Fruit fly (Drosophila melanogaster) whole organism, embryonic: Measurements from ENCODE around the gene Nph.

ENCODE experiments used
- ATbp ChIP-seq: fragments of 200-800 bp; sonication (Bioruptor generic); optimal IDR thresholded peaks from 2 replicates; lab custom pipeline; 2017; ENCODE audit warnings: missing biosample characterization, mild to moderate bottlenecking, missing genetic modification characterization, missing genetic modification reagents
- Blimp-1 ChIP-seq: fragments of 200-800 bp; sonication (Bioruptor generic); optimal IDR thresholded peaks from 3 replicates; lab custom pipeline; 2018; ENCODE audit warnings: missing biosample characterization, missing genetic modification characterization, mild to moderate bottlenecking, moderate library complexity, missing genetic modification reagents
- Bteb2 ChIP-seq: fragments of 200-800 bp; sonication (Bioruptor generic); optimal IDR thresholded peaks from 2 replicates; lab custom pipeline; 2016; ENCODE audit warnings: missing biosample characterization, missing genetic modification characterization
- CG14710 ChIP-seq: fragments of 200-800 bp; sonication (Bioruptor generic); optimal IDR thresholded peaks from 3 replicates; lab custom pipeline; 2019; ENCODE audit warnings: missing biosample characterization, mild to moderate bottlenecking, missing genetic modification characterization, moderate library complexity
- CG17186 ChIP-seq: fragments of 200-800 bp; sonication (Bioruptor generic); optimal IDR thresholded peaks from 3 replicates; lab custom pipeline; 2017; ENCODE audit warnings: missing biosample characterization, missing genetic modification reagents, missing genetic modification characterization
- CG17361 ChIP-seq: fragments of 200-800 bp; sonication (Bioruptor generic); IDR thresholded peaks from 3 replicates; pipeline ENCODE4 v1.3.6; 2022; ENCODE audit warnings: missing biosample characterization, missing genetic modification characterization
- CG3995 ChIP-seq: fragments of 200-800 bp; sonication (Bioruptor generic); optimal IDR thresholded peaks from 3 replicates; lab custom pipeline; 2016; ENCODE audit warnings: missing biosample characterization, missing genetic modification characterization
- CG4617 ChIP-seq: fragments of 200-800 bp; sonication (Bioruptor generic); optimal IDR thresholded peaks from 3 replicates; lab custom pipeline; 2016; ENCODE audit warnings: missing biosample characterization, missing genetic modification characterization, borderline replicate concordance
- CG6791 ChIP-seq: fragments of 200-800 bp; sonication (Bioruptor generic); IDR thresholded peaks from 3 replicates; pipeline ENCODE4 v1.3.6; 2022; ENCODE audit warnings: missing biosample characterization, missing genetic modification characterization; ENCODE audit not compliant: partially characterized antibody
- CG6813 ChIP-seq: fragments of 200-800 bp; sonication (Bioruptor generic); optimal IDR thresholded peaks from 2 replicates; lab custom pipeline; 2017; ENCODE audit warnings: missing biosample characterization, missing genetic modification characterization, mild to moderate bottlenecking, moderate library complexity, missing genetic modification reagents
- CG7839 ChIP-seq: fragments of 200-800 bp; sonication (Bioruptor generic); optimal IDR thresholded peaks from 3 replicates; lab custom pipeline; 2018; ENCODE audit warnings: missing biosample characterization, mild to moderate bottlenecking, missing genetic modification characterization, moderate library complexity
- CG9437 ChIP-seq: fragments of 200-800 bp; sonication (Bioruptor generic); optimal IDR thresholded peaks from 2 replicates; lab custom pipeline; 2018; ENCODE audit warnings: missing biosample characterization, mild to moderate bottlenecking, missing genetic modification characterization
- CG9797 ChIP-seq: fragments of 200-800 bp; sonication (Bioruptor generic); optimal IDR thresholded peaks from 3 replicates; lab custom pipeline; 2018; ENCODE audit warnings: missing biosample characterization, mild to moderate bottlenecking, missing genetic modification characterization
- Dll ChIP-seq: fragments of 200-800 bp; sonication (Bioruptor generic); IDR thresholded peaks from 4 replicates; pipeline ENCODE4 v1.3.6; 2022; ENCODE audit warnings: missing biosample characterization, missing genetic modification characterization; ENCODE audit not compliant: partially characterized antibody
- Doc3 ChIP-seq: fragments of 200-800 bp; sonication (Bioruptor generic); IDR thresholded peaks from 3 replicates; pipeline ENCODE4 v1.3.6; 2022; ENCODE audit warnings: missing biosample characterization, missing genetic modification characterization; ENCODE audit not compliant: partially characterized antibody
- Dp ChIP-seq: fragments of 200-800 bp; sonication (Bioruptor generic); optimal IDR thresholded peaks from 2 replicates; lab custom pipeline; 2018; ENCODE audit warnings: missing biosample characterization, mild to moderate bottlenecking, missing genetic modification characterization, moderate library complexity
- Drgx ChIP-seq: fragments of 200-800 bp; sonication (Bioruptor generic); IDR thresholded peaks from 2 replicates; pipeline ENCODE4 v1.3.6; 2022; ENCODE audit warnings: missing biosample characterization, missing genetic modification characterization
- E2f2 ChIP-seq: fragments of 200-800 bp; sonication (Bioruptor generic); IDR thresholded peaks from 2 replicates; pipeline ENCODE4 v1.3.6; 2022; ENCODE audit warnings: missing biosample characterization, missing genetic modification characterization
- H2.0 ChIP-seq: fragments of 200-800 bp; sonication (Bioruptor generic); IDR thresholded peaks from 2 replicates; pipeline ENCODE4 v1.3.6; 2022; ENCODE audit warnings: missing biosample characterization, missing genetic modification characterization
- HLH3B ChIP-seq: fragments of 200-800 bp; sonication (Bioruptor generic); IDR thresholded peaks from 2 replicates; pipeline ENCODE4 v1.3.6; 2022; ENCODE audit warnings: missing biosample characterization, missing genetic modification characterization
- HLH4C ChIP-seq: fragments of 200-800 bp; sonication (Bioruptor generic); IDR thresholded peaks from 3 replicates; pipeline ENCODE4 v1.3.6; 2022; ENCODE audit warnings: missing biosample characterization, missing genetic modification characterization; ENCODE audit not compliant: partially characterized antibody
- HmgZ ChIP-seq: fragments of 200-800 bp; sonication (Bioruptor generic); optimal IDR thresholded peaks from 2 replicates; lab custom pipeline; 2018; ENCODE audit warnings: missing biosample characterization, mild to moderate bottlenecking, missing genetic modification characterization
- MBD-R2 ChIP-seq: fragments of 200-800 bp; sonication (Bioruptor generic); IDR thresholded peaks from 2 replicates; pipeline ENCODE4 v1.3.6; 2022; ENCODE audit warnings: missing biosample characterization, missing genetic modification characterization
- NFAT ChIP-seq: fragments of 200-800 bp; sonication (Bioruptor generic); IDR thresholded peaks from 2 replicates; pipeline ENCODE4 v1.3.6; 2022; ENCODE audit warnings: missing biosample characterization, missing genetic modification characterization
- Nf-YA ChIP-seq: fragments of 200-800 bp; sonication (Bioruptor generic); IDR thresholded peaks from 2 replicates; pipeline ENCODE4 v1.3.6; 2022; ENCODE audit warnings: missing biosample characterization, missing genetic modification characterization
- Scr ChIP-seq: fragments of 200-800 bp; sonication (Bioruptor generic); IDR thresholded peaks from 2 replicates; pipeline ENCODE4 v1.3.6; 2022; ENCODE audit warnings: missing biosample characterization, missing genetic modification characterization; ENCODE audit not compliant: partially characterized antibody
- Sin3A ChIP-seq: fragments of >200 bp; optimal IDR thresholded peaks from 2 replicates; lab custom pipeline; 2018
- Six4 ChIP-seq: fragments of 200-800 bp; sonication (Bioruptor generic); optimal IDR thresholded peaks from 2 replicates; lab custom pipeline; 2016; ENCODE audit warnings: missing biosample characterization, missing genetic modification characterization
- Sry-δ ChIP-seq: fragments of 200-800 bp; sonication (Bioruptor generic); optimal IDR thresholded peaks from 2 replicates; lab custom pipeline; 2016; ENCODE audit warnings: missing biosample characterization, missing genetic modification characterization
- YL-1 ChIP-seq: fragments of 200-800 bp; sonication (Bioruptor generic); optimal IDR thresholded peaks from 3 replicates; lab custom pipeline; 2017; ENCODE audit warnings: missing biosample characterization, mild to moderate bottlenecking, missing genetic modification characterization
- abd-A ChIP-seq: fragments of 200-800 bp; sonication (Bioruptor generic); optimal IDR thresholded peaks from 3 replicates; lab custom pipeline; 2019; ENCODE audit warnings: missing biosample characterization, mild to moderate bottlenecking, missing genetic modification characterization, moderate library complexity
- bigmax ChIP-seq: fragments of 200-800 bp; sonication (Bioruptor generic); optimal IDR thresholded peaks from 2 replicates; lab custom pipeline; 2018; ENCODE audit warnings: missing biosample characterization, mild to moderate bottlenecking, missing genetic modification characterization
- disco-r ChIP-seq: fragments of 200-800 bp; sonication (Bioruptor generic); optimal IDR thresholded peaks from 2 replicates; lab custom pipeline; 2016; ENCODE audit warnings: missing biosample characterization, missing genetic modification characterization
- gce ChIP-seq: fragments of 200-800 bp; sonication (Bioruptor generic); IDR thresholded peaks from 3 replicates; pipeline ENCODE4 v1.3.6; 2022; ENCODE audit warnings: missing biosample characterization, missing genetic modification characterization
- gem ChIP-seq: fragments of 200-800 bp; sonication (Bioruptor generic); optimal IDR thresholded peaks from 2 replicates; lab custom pipeline; 2019; ENCODE audit warnings: missing biosample characterization, mild to moderate bottlenecking, missing genetic modification characterization, moderate library complexity
- hbn ChIP-seq: fragments of 200-800 bp; sonication (Bioruptor generic); IDR thresholded peaks from 2 replicates; pipeline ENCODE4 v1.3.6; 2022; ENCODE audit warnings: missing biosample characterization, missing genetic modification characterization; ENCODE audit not compliant: partially characterized antibody
- hkb ChIP-seq, 2 experiments: fragments of 200-800 bp in 1 of 2; fragments of >200 bp in 1 of 2; sonication (Bioruptor generic) in 1 of 2; IDR thresholded peaks in 1 of 2; optimal IDR thresholded peaks in 1 of 2; 2 replicates each; pipeline versions ENCODE4 v1.3.6 to Lab custom; 2017 to 2022; ENCODE audit warnings: missing biosample characterization in 1 of 2, missing genetic modification characterization in 1 of 2
- insv ChIP-seq, 2 experiments: fragments of 200-800 bp; sonication (Bioruptor generic); optimal IDR thresholded peaks; 3 replicates each; lab custom pipeline; 2016 to 2018; ENCODE audit warnings: missing biosample characterization in 2 of 2, missing genetic modification characterization in 2 of 2
- inv ChIP-seq: fragments of 200-800 bp; sonication (Bioruptor generic); IDR thresholded peaks from 2 replicates; pipeline ENCODE4 v1.3.6; 2022; ENCODE audit warnings: missing biosample characterization, missing genetic modification characterization; ENCODE audit not compliant: partially characterized antibody
- klu ChIP-seq: fragments of 200-800 bp; sonication (Bioruptor generic); IDR thresholded peaks from 2 replicates; pipeline ENCODE4 v1.3.6; 2022; ENCODE audit warnings: missing biosample characterization, missing genetic modification characterization
- pita ChIP-seq: fragments of 200-800 bp; sonication (Bioruptor generic); optimal IDR thresholded peaks from 2 replicates; lab custom pipeline; 2017; ENCODE audit warnings: missing biosample characterization, mild to moderate bottlenecking, missing genetic modification characterization
- scrt ChIP-seq: fragments of 200-800 bp; sonication (Bioruptor generic); optimal IDR thresholded peaks from 2 replicates; lab custom pipeline; 2018; ENCODE audit warnings: missing biosample characterization, mild to moderate bottlenecking, missing genetic modification characterization, moderate library complexity
- sens ChIP-seq: fragments of 200-800 bp; sonication (Bioruptor generic); peaks from one replicate; lab custom pipeline; 2016; ENCODE audit warnings: missing biosample characterization, missing genetic modification characterization
- sima ChIP-seq: fragments of 200-800 bp; sonication (Bioruptor generic); optimal IDR thresholded peaks from 2 replicates; lab custom pipeline; 2016; ENCODE audit warnings: missing biosample characterization, missing genetic modification characterization
- slp2 ChIP-seq: fragments of 200-800 bp; sonication (Bioruptor generic); optimal IDR thresholded peaks from 2 replicates; lab custom pipeline; 2016; ENCODE audit warnings: missing biosample characterization, missing genetic modification characterization
- stwl ChIP-seq: fragments of 200-800 bp; sonication (Bioruptor generic); optimal IDR thresholded peaks from 3 replicates; lab custom pipeline; 2018; ENCODE audit warnings: missing biosample characterization, mild to moderate bottlenecking, missing genetic modification characterization, moderate library complexity
- tin ChIP-seq: fragments of 200-800 bp; sonication (Bioruptor generic); optimal IDR thresholded peaks from 3 replicates; lab custom pipeline; 2016; ENCODE audit warnings: missing biosample characterization, missing genetic modification characterization
- zf30C ChIP-seq: fragments of 200-800 bp; sonication (Bioruptor generic); optimal IDR thresholded peaks from 3 replicates; lab custom pipeline; 2018; ENCODE audit warnings: missing biosample characterization, mild to moderate bottlenecking, missing genetic modification characterization

Gene Nph

dm6 chr3R:30037630-30038029 is 33.0 kb upstream of the Nph start, which contains the start of gene ocn:
ocn (minus strand) TSS chr3R:30037730.
- TF ChIP-seq Doc3 (GFP tag; lab: Robert Waterston, UW) (0 out of 3 replicates have a peak, but pooled peaks have one; percentile 6), CG6791 (GFP tag; lab: Robert Waterston, UW) (no peak)

- TF ChIP-seq Sin3A (peak; percentile 56), Blimp-1 (GFP tag; lab: Kevin White, UChicago) (no peak), CG6791 (GFP tag; lab: Robert Waterston, UW) (peak; percentile 67), CG17361 (GFP tag; lab: Robert Waterston, UW) (no peak), CG3995 (GFP tag; lab: Kevin White, UChicago) (no peak), CG14710 (tag; lab: Kevin White, UChicago) (no peak), abd-A (no peak), CG9797 (peak; percentile 64), Drgx (GFP tag; lab: Robert Waterston, UW) (no peak), Dll (peak; percentile 53; the same call in 1 of the 4 replicates), HLH4C (GFP tag; lab: Robert Waterston, UW) (peak; percentile 74), Dp (GFP tag; lab: Kevin White, UChicago) (peak; percentile 80), Six4 (GFP tag; lab: Kevin White, UChicago) (no peak), YL-1 (peak; percentile 70), Sry-δ (GFP tag; lab: Kevin White, UChicago) (peak; percentile 61), gem (tag; lab: Kevin White, UChicago) (no peak), MBD-R2 (GFP tag; lab: Robert Waterston, UW) (peak; percentile 94), disco-r (GFP tag; lab: Kevin White, UChicago) (no peak), bigmax (GFP tag; lab: Kevin White, UChicago) (peak; percentile 30), slp2 (GFP tag; lab: Kevin White, UChicago) (no peak), H2.0 (GFP tag; lab: Robert Waterston, UW) (no peak), CG7839 (tag; lab: Kevin White, UChicago) (no peak), pita (GFP tag; lab: Kevin White, UChicago) (no peak), Scr (peak; percentile 42; the same call in 1 of the 2 replicates), ATbp (GFP tag; lab: Kevin White, UChicago) (no peak), CG6813 (GFP tag; lab: Kevin White, UChicago) (no peak), scrt (GFP tag; lab: Kevin White, UChicago) (no peak), HmgZ (tag; lab: Kevin White, UChicago) (peak; percentile 18), sima (GFP tag; lab: Kevin White, UChicago) (no peak), Nf-YA (GFP tag; lab: Robert Waterston, UW) (no peak), gce (no peak), CG17186 (GFP tag; lab: Kevin White, UChicago) (peak; percentile 23), hbn (GFP tag; lab: Robert Waterston, UW) (peak; percentile 55; the same call in 1 of the 2 replicates), insv (GFP tag; optimal IDR thresholded peaks at IDR 0.05; lab: Kevin White, UChicago) (no peak), CG9437 (GFP tag; lab: Kevin White, UChicago) (no peak), zf30C (GFP tag; lab: Kevin White, UChicago) (no peak), stwl (tag; lab: Kevin White, UChicago) (peak; percentile 65), NFAT (GFP tag; lab: Robert Waterston, UW) (no peak), inv (GFP tag; lab: Robert Waterston, UW) (peak; percentile 27), Bteb2 (GFP tag; lab: Kevin White, UChicago) (no peak), sens (GFP tag; lab: Kevin White, UChicago) (no peak), CG4617 (GFP tag; lab: Kevin White, UChicago) (peak; percentile 84), HLH3B (no peak), klu (no peak), hkb (optimal IDR thresholded peaks at IDR 0.05; lab: Kevin White, UChicago) (no peak), hkb (GFP tag; IDR thresholded peaks at IDR 0.05; lab: Robert Waterston, UW) (no peak), tin (no peak), E2f2 (GFP tag; lab: Robert Waterston, UW) (peak; percentile 87)
Measured at dm6 chr3R:30036609-30037008, 31.9 kb upstream of the Nph start, which contains the start of gene ZIPIC. ZIPIC (minus strand) TSS chr3R:30036870.
